Worm (Caenorhabditis elegans): ENCODE measurements around the gene C48D1.5.

C48D1.5 gene

DNA sequence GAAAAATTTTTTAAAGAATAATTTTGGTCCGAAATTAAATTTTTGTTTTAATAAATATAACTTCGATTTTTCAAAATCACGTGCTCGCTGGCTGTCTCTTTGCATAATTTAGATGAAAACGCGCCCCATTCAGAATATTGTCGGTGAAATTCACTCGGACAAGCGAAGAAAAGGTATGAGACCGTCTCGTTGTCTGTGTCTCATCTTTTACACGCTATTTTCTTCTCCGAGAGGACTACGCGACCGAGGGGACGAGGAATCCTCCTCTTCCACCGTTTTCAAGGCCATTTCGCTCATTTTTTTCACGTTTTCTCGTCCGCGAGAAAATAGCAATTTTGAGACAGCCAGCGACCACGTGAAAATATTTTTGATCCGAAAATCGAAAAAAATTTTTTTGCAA, 41.1 kb downstream of the C48D1.5 start:
- TF ChIP-seq ceh-2 (tag; optimal IDR thresholded peaks at IDR 0.05) = peak; percentile 29

DNA sequence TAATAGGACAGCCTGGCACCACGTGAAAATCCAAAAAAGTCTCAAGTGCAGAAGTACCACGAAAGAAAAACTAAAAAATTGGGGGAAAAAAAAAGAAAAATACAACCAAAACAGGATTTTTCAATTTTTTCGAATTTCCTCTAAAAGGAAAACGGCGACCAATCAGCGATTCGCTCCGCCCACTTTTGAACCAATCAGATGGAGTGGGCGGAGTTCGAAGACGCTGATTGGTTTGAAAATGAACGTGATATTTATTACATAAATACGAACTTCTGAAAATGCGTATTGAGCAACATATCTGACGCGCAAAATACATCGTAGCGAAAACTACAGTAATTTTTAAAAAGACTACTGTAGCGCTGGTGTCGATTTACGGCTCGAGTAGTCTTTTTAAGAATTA, 46.6 kb downstream of the C48D1.5 start:
- TF ChIP-seq nfya-1 (tag; optimal IDR thresholded peaks at IDR 0.05) (peak; percentile 84), ceh-24 (tag; optimal IDR thresholded peaks at IDR 0.05) (no peak)

DNA sequence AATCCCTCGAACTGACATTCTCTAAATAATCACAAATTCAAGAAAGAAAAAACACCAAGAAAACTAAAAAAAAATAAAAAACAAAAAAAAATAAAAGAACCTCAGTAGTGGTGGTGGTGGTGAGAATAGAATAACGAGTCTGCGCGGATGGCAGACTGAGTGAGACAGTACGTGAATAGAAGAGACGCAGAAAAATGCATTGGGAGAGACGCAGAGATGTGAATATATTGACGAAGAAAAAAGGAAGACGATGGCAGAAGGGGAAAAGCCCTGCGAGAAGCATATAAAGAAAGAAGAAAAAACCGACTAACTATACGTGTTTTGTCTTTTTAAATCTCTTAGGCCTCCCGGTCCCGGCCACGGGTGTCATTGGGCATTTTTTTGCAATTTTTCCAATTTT, 50.7 kb downstream of the C48D1.5 start, which contains the start of gene unc-26:
unc-26 (minus strand) TSS at position 23 of the 400 bp plus-strand sequence.
- TF ChIP-seq pha-2 (tag; optimal IDR thresholded peaks at IDR 0.05) (no peak), ceh-14 (tag; optimal IDR thresholded peaks at IDR 0.05) (no peak), ceh-30 (tag; optimal IDR thresholded peaks at IDR 0.05) (no peak), sox-2 (GFP tag; IDR thresholded peaks at IDR 0.05) (no peak), lim-6 (tag; optimal IDR thresholded peaks at IDR 0.05) (no peak), fkh-6 (tag; optimal IDR thresholded peaks at IDR 0.05) (no peak), madf-2 (tag; optimal IDR thresholded peaks at IDR 0.05) (no peak), ceh-18 (tag; optimal IDR thresholded peaks at IDR 0.05) (peak; percentile 12), che-1 (tag; optimal IDR thresholded peaks at IDR 0.05) (no peak), unc-42 (tag; optimal IDR thresholded peaks at IDR 0.05) (peak; percentile 36), hlh-8 (tag; optimal IDR thresholded peaks at IDR 0.05) (no peak), unc-3 (GFP tag; conservative IDR thresholded peaks at IDR 0.05) (no peak), unc-3 (tag; optimal IDR thresholded peaks at IDR 0.05) (no peak), tbx-2 (tag; optimal IDR thresholded peaks at IDR 0.05) (no peak), fax-1 (tag; optimal IDR thresholded peaks at IDR 0.05) (peak; percentile 44), npax-4 (tag; optimal IDR thresholded peaks at IDR 0.05) (no peak), ceh-31 (tag; optimal IDR thresholded peaks at IDR 0.05) (peak; percentile 22), zip-5 (tag; optimal IDR thresholded peaks at IDR 0.05) (no peak), nfya-1 (tag; optimal IDR thresholded peaks at IDR 0.05) (peak; percentile 17)
